Fruit fly (Drosophila melanogaster) whole organism, embryonic: ENCODE measurements around the gene CG12589.

Experiments used
- C15 ChIP-seq: fragments of 200-800 bp; sonication (Bioruptor generic); IDR thresholded peaks from 3 replicates; pipeline ENCODE4 v1.3.6; 2022; ENCODE audit warnings: missing biosample characterization, missing genetic modification characterization
- CG10209 ChIP-seq: fragments of 200-800 bp; sonication (Bioruptor generic); optimal IDR thresholded peaks from 3 replicates; lab custom pipeline; 2017; ENCODE audit warnings: missing biosample characterization, mild to moderate bottlenecking, missing genetic modification characterization, missing genetic modification reagents
- CG10431 ChIP-seq: fragments of 200-800 bp; sonication (Bioruptor generic); optimal IDR thresholded peaks from 3 replicates; lab custom pipeline; 2018; ENCODE audit warnings: missing biosample characterization, mild to moderate bottlenecking, missing genetic modification characterization
- CG11456 ChIP-seq: fragments of 200-800 bp; sonication (Bioruptor generic); IDR thresholded peaks from 3 replicates; pipeline ENCODE4 v1.3.6; 2022; ENCODE audit warnings: missing biosample characterization, missing genetic modification characterization
- CG11723 ChIP-seq: fragments of 200-800 bp; sonication (Bioruptor generic); optimal IDR thresholded peaks from 2 replicates; lab custom pipeline; 2017; ENCODE audit warnings: missing biosample characterization, mild to moderate bottlenecking, missing genetic modification characterization
- CG12071 ChIP-seq: fragments of 200-800 bp; sonication (Bioruptor generic); optimal IDR thresholded peaks from 3 replicates; lab custom pipeline; 2018; ENCODE audit warnings: missing biosample characterization, mild to moderate bottlenecking, missing genetic modification characterization
- CG13123 ChIP-seq: fragments of 200-800 bp; sonication (Bioruptor generic); optimal IDR thresholded peaks from 2 replicates; lab custom pipeline; 2016; ENCODE audit warnings: missing biosample characterization, missing genetic modification characterization
- CG14014 ChIP-seq: fragments of 200-800 bp; sonication (Bioruptor generic); IDR thresholded peaks from 2 replicates; pipeline ENCODE4 v1.3.6; 2022; ENCODE audit warnings: missing biosample characterization, missing genetic modification characterization
- CG15601 ChIP-seq: fragments of 200-800 bp; sonication (Bioruptor generic); optimal IDR thresholded peaks from 3 replicates; lab custom pipeline; 2019; ENCODE audit warnings: missing biosample characterization, mild to moderate bottlenecking, missing genetic modification characterization, moderate library complexity
- CG15696 ChIP-seq: fragments of 200-800 bp; sonication (Bioruptor generic); optimal IDR thresholded peaks from 2 replicates; lab custom pipeline; 2019; ENCODE audit warnings: missing biosample characterization, mild to moderate bottlenecking, missing genetic modification characterization, moderate library complexity
- CG16813 ChIP-seq: fragments of 200-800 bp; sonication (Bioruptor generic); IDR thresholded peaks from 3 replicates; pipeline ENCODE4 v1.3.6; 2022; ENCODE audit warnings: missing biosample characterization, missing genetic modification characterization; ENCODE audit not compliant: partially characterized antibody
- CG16815 ChIP-seq: fragments of 200-800 bp; sonication (Bioruptor generic); optimal IDR thresholded peaks from 3 replicates; lab custom pipeline; 2017; ENCODE audit warnings: missing biosample characterization, mild to moderate bottlenecking, missing genetic modification characterization
- CG17385 ChIP-seq: fragments of 200-800 bp; sonication (Bioruptor generic); optimal IDR thresholded peaks from 3 replicates; lab custom pipeline; 2018; ENCODE audit warnings: missing biosample characterization, mild to moderate bottlenecking, missing genetic modification characterization
- CG18262 ChIP-seq: fragments of 200-800 bp; optimal IDR thresholded peaks from 3 replicates; lab custom pipeline; 2019; ENCODE audit warnings: missing biosample characterization, mild to moderate bottlenecking, missing genetic modification characterization, moderate library complexity
- CG2129 ChIP-seq: fragments of 200-800 bp; sonication (Bioruptor generic); IDR thresholded peaks from 2 replicates; pipeline ENCODE4 v1.3.6; 2022; ENCODE audit warnings: missing biosample characterization, missing genetic modification characterization; ENCODE audit not compliant: partially characterized antibody
- CG2199 ChIP-seq: fragments of 200-800 bp; sonication (Bioruptor generic); IDR thresholded peaks from 3 replicates; pipeline ENCODE4 v1.3.6; 2022; ENCODE audit warnings: missing biosample characterization, missing genetic modification characterization
- CG2678 ChIP-seq: fragments of 200-800 bp; sonication (Bioruptor generic); optimal IDR thresholded peaks from 3 replicates; lab custom pipeline; 2019; ENCODE audit warnings: missing biosample characterization, mild to moderate bottlenecking, missing genetic modification characterization, moderate library complexity
- CG33557 ChIP-seq: fragments of 200-800 bp; sonication (Bioruptor generic); optimal IDR thresholded peaks from 2 replicates; lab custom pipeline; 2019; ENCODE audit warnings: missing biosample characterization, mild to moderate bottlenecking, missing genetic modification characterization, moderate library complexity
- CG5245 ChIP-seq: fragments of 200-800 bp; sonication (Bioruptor generic); optimal IDR thresholded peaks from 3 replicates; lab custom pipeline; 2016; ENCODE audit warnings: missing biosample characterization, missing genetic modification characterization
- CG6254 ChIP-seq: fragments of 200-800 bp; sonication (Bioruptor generic); optimal IDR thresholded peaks from 3 replicates; lab custom pipeline; 2017; ENCODE audit warnings: mild to moderate bottlenecking, missing biosample characterization, missing genetic modification reagents, missing genetic modification characterization
- CG6683 ChIP-seq: fragments of 200-800 bp; sonication (Bioruptor generic); optimal IDR thresholded peaks from 2 replicates; lab custom pipeline; 2017; ENCODE audit warnings: missing biosample characterization, mild to moderate bottlenecking, missing genetic modification characterization, missing genetic modification reagents
- CG7271 ChIP-seq: fragments of 200-800 bp; sonication (Bioruptor generic); optimal IDR thresholded peaks from 2 replicates; lab custom pipeline; 2018; ENCODE audit warnings: missing biosample characterization, mild to moderate bottlenecking, missing genetic modification characterization, moderate library complexity
- CG7987 ChIP-seq: fragments of 200-800 bp; sonication (Bioruptor generic); optimal IDR thresholded peaks from 2 replicates; lab custom pipeline; 2018; ENCODE audit warnings: missing biosample characterization, mild to moderate bottlenecking, missing genetic modification characterization, moderate library complexity
- CG9215 ChIP-seq: fragments of 200-800 bp; sonication (Bioruptor generic); IDR thresholded peaks from 2 replicates; pipeline ENCODE4 v1.3.6; 2022; ENCODE audit warnings: missing biosample characterization, missing genetic modification characterization
- CG9817 ChIP-seq: fragments of 200-800 bp; sonication (Bioruptor generic); optimal IDR thresholded peaks from 2 replicates; lab custom pipeline; 2018; ENCODE audit warnings: missing biosample characterization, mild to moderate bottlenecking, missing genetic modification characterization, moderate library complexity
- CHES-1-like ChIP-seq: fragments of 200-800 bp; sonication (Bioruptor generic); optimal IDR thresholded peaks from 2 replicates; lab custom pipeline; 2016; ENCODE audit warnings: missing biosample characterization, missing genetic modification characterization
- CTCF ChIP-seq: fragments of 200-800 bp; sonication (Bioruptor generic); optimal IDR thresholded peaks from 2 replicates; lab custom pipeline; 2017; ENCODE audit warnings: missing biosample characterization, mild to moderate bottlenecking, missing genetic modification characterization, moderate library complexity
- ERR ChIP-seq: fragments of 200-800 bp; sonication (Bioruptor generic); optimal IDR thresholded peaks from 2 replicates; lab custom pipeline; 2016; ENCODE audit warnings: missing biosample characterization, missing genetic modification characterization
- Ets65A ChIP-seq: fragments of 200-800 bp; sonication (Bioruptor generic); peaks from one replicate; lab custom pipeline; 2016; ENCODE audit warnings: missing biosample characterization, missing genetic modification characterization
- Hr78 ChIP-seq, 2 experiments: fragments of 200-800 bp in 1 of 2; fragments of >200 bp in 1 of 2; sonication (Bioruptor generic) in 1 of 2; optimal IDR thresholded peaks; 2 replicates each; lab custom pipeline; 2017 to 2019; ENCODE audit warnings: missing biosample characterization in 2 of 2, missing genetic modification characterization in 2 of 2, mild to moderate bottlenecking in 1 of 2, moderate library complexity in 1 of 2
- MTF-1 ChIP-seq: fragments of 200-800 bp; sonication (Bioruptor generic); optimal IDR thresholded peaks from 2 replicates; lab custom pipeline; 2018; ENCODE audit warnings: missing biosample characterization, mild to moderate bottlenecking, missing genetic modification characterization, borderline replicate concordance
- Myb ChIP-seq: fragments of 200-800 bp; sonication (Bioruptor generic); optimal IDR thresholded peaks from 2 replicates; lab custom pipeline; 2016; ENCODE audit warnings: missing biosample characterization, missing genetic modification characterization
- Rfx ChIP-seq: fragments of 200-800 bp; sonication (Bioruptor generic); IDR thresholded peaks from 2 replicates; pipeline ENCODE4 v1.3.6; 2022; ENCODE audit warnings: missing biosample characterization, missing genetic modification characterization
- Sox100B ChIP-seq: fragments of 200-800 bp; sonication (Bioruptor generic); optimal IDR thresholded peaks from 3 replicates; lab custom pipeline; 2018; ENCODE audit warnings: missing biosample characterization, mild to moderate bottlenecking, missing genetic modification characterization
- Vsx1 ChIP-seq: fragments of 200-800 bp; sonication (Bioruptor generic); optimal IDR thresholded peaks from 2 replicates; lab custom pipeline; 2017; ENCODE audit warnings: missing biosample characterization, mild to moderate bottlenecking, missing genetic modification characterization, missing genetic modification reagents
- bbx ChIP-seq: fragments of 200-800 bp; sonication (Bioruptor generic); IDR thresholded peaks from 2 replicates; pipeline ENCODE4 v1.3.6; 2022; ENCODE audit warnings: missing biosample characterization, missing genetic modification characterization; ENCODE audit not compliant: partially characterized antibody
- dmrt11E ChIP-seq: fragments of 200-800 bp; sonication (Bioruptor generic); optimal IDR thresholded peaks from 3 replicates; lab custom pipeline; 2018; ENCODE audit warnings: missing biosample characterization, mild to moderate bottlenecking, missing genetic modification characterization, moderate library complexity
- dmrt99B ChIP-seq: fragments of 200-800 bp; sonication (Bioruptor generic); optimal IDR thresholded peaks from 2 replicates; lab custom pipeline; 2018; ENCODE audit warnings: missing biosample characterization, mild to moderate bottlenecking, missing genetic modification characterization, moderate library complexity
- emc ChIP-seq: fragments of 200-800 bp; sonication (Bioruptor generic); optimal IDR thresholded peaks from 2 replicates; lab custom pipeline; 2016; ENCODE audit warnings: missing biosample characterization, missing genetic modification characterization
- kah ChIP-seq: fragments of 200-800 bp; sonication (Bioruptor generic); optimal IDR thresholded peaks from 2 replicates; lab custom pipeline; 2018; ENCODE audit warnings: missing biosample characterization, mild to moderate bottlenecking, missing genetic modification characterization
- lov ChIP-seq, 2 experiments: fragments of 200-800 bp in 1 of 2; fragments of >200 bp in 1 of 2; sonication (Bioruptor generic) in 1 of 2; IDR thresholded peaks in 1 of 2; optimal IDR thresholded peaks in 1 of 2; 2 replicates in 1 of 2; 3 replicates in 1 of 2; pipeline versions ENCODE4 v1.3.6 to Lab custom; 2017 to 2022; ENCODE audit warnings: missing biosample characterization in 1 of 2, missing genetic modification characterization in 1 of 2
- mirr ChIP-seq: fragments of 200-800 bp; sonication (Bioruptor generic); optimal IDR thresholded peaks from 3 replicates; lab custom pipeline; 2018; ENCODE audit warnings: missing biosample characterization, mild to moderate bottlenecking, missing genetic modification characterization
- pan ChIP-seq, 4 experiments: fragments of >200 bp in 3 of 4; fragments of 200-800 bp in 1 of 4; sonication (Bioruptor generic) in 1 of 4; optimal IDR thresholded peaks in 3 of 4; IDR thresholded peaks in 1 of 4; 2 replicates each; pipeline versions ENCODE4 v1.3.6 to Lab custom; 2017 to 2022; ENCODE audit warnings: missing biosample characterization in 2 of 4, missing genetic modification characterization in 2 of 4, mixed read lengths in 1 of 4
- psq ChIP-seq: fragments of 200-800 bp; sonication (Bioruptor generic); optimal IDR thresholded peaks from 2 replicates; lab custom pipeline; 2017; ENCODE audit warnings: missing biosample characterization, missing genetic modification characterization
- scrt ChIP-seq: fragments of 200-800 bp; sonication (Bioruptor generic); optimal IDR thresholded peaks from 2 replicates; lab custom pipeline; 2018; ENCODE audit warnings: missing biosample characterization, mild to moderate bottlenecking, missing genetic modification characterization, moderate library complexity
- sr ChIP-seq: fragments of 200-800 bp; sonication (Bioruptor generic); IDR thresholded peaks from 3 replicates; pipeline ENCODE4 v1.3.6; 2022; ENCODE audit warnings: missing biosample characterization, missing genetic modification characterization
- z ChIP-seq: fragments of 200-800 bp; sonication (Bioruptor generic); IDR thresholded peaks from 3 replicates; pipeline ENCODE4 v1.3.6; 2022; ENCODE audit warnings: missing biosample characterization, missing genetic modification characterization
- zen ChIP-seq: fragments of 200-800 bp; sonication (Bioruptor generic); optimal IDR thresholded peaks from 3 replicates; lab custom pipeline; 2018; ENCODE audit warnings: missing biosample characterization, mild to moderate bottlenecking, missing genetic modification characterization, moderate library complexity

The CG12589 gene

dm6 chr3R:5108034-5108433, 30.8 kb downstream of the CG12589 start (continued):
- TF ChIP-seq C15 (GFP tag; lab: Robert Waterston, UW) (peak; percentile 31; the same call in 1 of the 3 replicates), psq (peak; percentile 68), MTF-1 (GFP tag; lab: Kevin White, UChicago) (peak; percentile 91), sr (GFP tag; lab: Robert Waterston, UW) (peak; percentile 49; the same call in 1 of the 3 replicates), CG16815 (GFP tag; lab: Kevin White, UChicago) (peak; percentile 50), mirr (GFP tag; lab: Kevin White, UChicago) (peak; percentile 92), Hr78 (GFP tag; optimal IDR thresholded peaks at IDR 0.05; lab: Kevin White, UChicago) (peak in 1 of 2 experiments; percentile 39), CG15601 (tag; lab: Kevin White, UChicago) (peak; percentile 96), CG10431 (GFP tag; lab: Kevin White, UChicago) (peak; percentile 87), CG17385 (GFP tag; lab: Kevin White, UChicago) (peak; percentile 70), bbx (GFP tag; lab: Robert Waterston, UW) (no peak), CG5245 (GFP tag; lab: Kevin White, UChicago) (peak; percentile 56), CG11456 (GFP tag; lab: Robert Waterston, UW) (peak; percentile 70; the same call in 2 of the 3 replicates), CG6683 (GFP tag; lab: Kevin White, UChicago) (peak; percentile 85), pan (optimal IDR thresholded peaks at IDR 0.05; lab: Kevin White, UChicago) (no peak), pan (GFP tag; optimal IDR thresholded peaks at IDR 0.05 in 1 of 2, IDR thresholded peaks at IDR 0.05 in 1 of 2) (no peak), emc (GFP tag; lab: Kevin White, UChicago) (peak; percentile 46), CG9817 (tag; lab: Kevin White, UChicago) (peak; percentile 77), CG14014 (peak; percentile 80; the same call in 1 of the 2 replicates), ERR (GFP tag; lab: Kevin White, UChicago) (peak; percentile 65), Myb (GFP tag; lab: Kevin White, UChicago) (peak; percentile 44), lov (optimal IDR thresholded peaks at IDR 0.05; lab: Kevin White, UChicago) (no peak), lov (GFP tag; IDR thresholded peaks at IDR 0.05; lab: Robert Waterston, UW) (peak; percentile 88; the same call in 2 of the 3 replicates), CG2129 (no peak), CG18262 (peak; percentile 86), CG16813 (GFP tag; lab: Robert Waterston, UW) (no peak), CTCF (GFP tag; lab: Kevin White, UChicago) (peak; percentile 55), CHES-1-like (GFP tag; lab: Kevin White, UChicago) (peak; percentile 87), dmrt99B (tag; lab: Kevin White, UChicago) (peak; percentile 79)

dm6 chr3R:5106917-5107316, 31.9 kb downstream of the CG12589 start:
- peak; percentile 5 for TF ChIP-seq CG10209
- peak; percentile 35 for TF ChIP-seq CG12071 (GFP tag; lab: Kevin White, UChicago)
- TF ChIP-seq CG9215 (GFP tag; lab: Robert Waterston, UW), result no peak
- TF ChIP-seq CG15696 (tag; lab: Kevin White, UChicago), result peak; percentile 29
- peak; percentile 28 for TF ChIP-seq CG33557
- TF ChIP-seq CG7987 (GFP tag; lab: Kevin White, UChicago), result peak; percentile 10
- TF ChIP-seq z (GFP tag; lab: Robert Waterston, UW), result 0 out of 3 replicates have a peak, but pooled peaks have one; percentile 26
- TF ChIP-seq CG11723, result peak; percentile 10
- peak; percentile 14 for TF ChIP-seq Sox100B
- TF ChIP-seq scrt, result peak; percentile 1
- no peak for TF ChIP-seq CG6254 (GFP tag; lab: Kevin White, UChicago)
- TF ChIP-seq CG2678 (tag; lab: Kevin White, UChicago), result peak; percentile 33
- no peak for TF ChIP-seq CG13123 (GFP tag; lab: Kevin White, UChicago)
- TF ChIP-seq Ets65A (GFP tag; lab: Kevin White, UChicago), result peak; percentile 0
- peak; percentile 41; the same call in 1 of the 3 replicates for TF ChIP-seq CG2199 (GFP tag; lab: Robert Waterston, UW)
- peak; percentile 34 for TF ChIP-seq zen (tag; lab: Kevin White, UChicago)
- TF ChIP-seq CG7271 (tag; lab: Kevin White, UChicago), result peak; percentile 34
- TF ChIP-seq Myb (GFP tag; lab: Kevin White, UChicago), result no peak
- TF ChIP-seq Rfx (GFP tag; lab: Robert Waterston, UW), result peak; percentile 20; the same call in 1 of the 2 replicates
- TF ChIP-seq dmrt11E (tag; lab: Kevin White, UChicago), result peak; percentile 24
- peak; percentile 27 for TF ChIP-seq Vsx1 (GFP tag; lab: Kevin White, UChicago)
- no peak for TF ChIP-seq kah
